Fruit fly (Drosophila melanogaster): ENCODE results near the gene RtGEF.

RtGEF gene

dm6 chr2L:20313117-20313645, 37.1 kb upstream of the RtGEF start (continued):
- peak; percentile 45 for TF ChIP-seq zf30C (GFP tag; optimal IDR thresholded peaks at IDR 0.05)
- 0 out of 3 replicates have a peak, but pooled peaks have one; percentile 7 for TF ChIP-seq ken (GFP tag; IDR thresholded peaks at IDR 0.05)
- peak; percentile 51; the same call in 1 of the 2 replicates for TF ChIP-seq vvl (GFP tag; IDR thresholded peaks at IDR 0.05)
- TF ChIP-seq ranshi (GFP tag; IDR thresholded peaks at IDR 0.05) = peak; percentile 8; the same call in 1 of the 2 replicates
- TF ChIP-seq amos (GFP tag; IDR thresholded peaks at IDR 0.05; ENCODE audit: partially characterized antibody) = no peak
- no peak for TF ChIP-seq CG12659 (GFP tag; optimal IDR thresholded peaks at IDR 0.05)
- no peak for TF ChIP-seq CG12236 (GFP tag; optimal IDR thresholded peaks at IDR 0.05)
- TF ChIP-seq phol (tag; optimal IDR thresholded peaks at IDR 0.05) = no peak
- TF ChIP-seq Awh (GFP tag; IDR thresholded peaks at IDR 0.05) = peak; percentile 75; the same call in 1 of the 2 replicates

dm6 chr2L:20314693-20315268, 35.5 kb upstream of the RtGEF start:
- no peak for TF ChIP-seq CG15696 (tag; optimal IDR thresholded peaks at IDR 0.05)
- TF ChIP-seq Nf-YC (tag; optimal IDR thresholded peaks at IDR 0.05) = no peak
- TF ChIP-seq Hmr (GFP tag; optimal IDR thresholded peaks at IDR 0.05) = peak; percentile 6
- no peak for TF ChIP-seq CG10654 (GFP tag; optimal IDR thresholded peaks at IDR 0.05)
- no peak for TF ChIP-seq CG12391 (tag; optimal IDR thresholded peaks at IDR 0.05)
- TF ChIP-seq zfh2 (GFP tag; optimal IDR thresholded peaks at IDR 0.05) = no peak
- TF ChIP-seq MBD-R2 (GFP tag; IDR thresholded peaks at IDR 0.05) = no peak
- TF ChIP-seq Scr (GFP tag; IDR thresholded peaks at IDR 0.05; ENCODE audit: partially characterized antibody) = no peak
- no peak for TF ChIP-seq her (GFP tag; optimal IDR thresholded peaks at IDR 0.05)
- TF ChIP-seq abd-A (tag; optimal IDR thresholded peaks at IDR 0.05) = peak; percentile 95
- TF ChIP-seq CG14965 (GFP tag; optimal IDR thresholded peaks at IDR 0.05; ENCODE audit: borderline replicate concordance) = no peak
- peak; percentile 98 for TF ChIP-seq CG31224 (GFP tag; IDR thresholded peaks at IDR 0.05)
- no peak for TF ChIP-seq CG34376 (GFP tag; optimal IDR thresholded peaks at IDR 0.05)
- peak; percentile 60; the same call in 2 of the 3 replicates for TF ChIP-seq sr (GFP tag; IDR thresholded peaks at IDR 0.05)
- no peak for TF ChIP-seq sens (GFP tag)
- no peak for TF ChIP-seq pb (GFP tag; optimal IDR thresholded peaks at IDR 0.05)
- no peak for TF ChIP-seq wdn (GFP tag; IDR thresholded peaks at IDR 0.05)
- TF ChIP-seq Med (GFP tag) = peak; percentile 41
- TF ChIP-seq CG14710 (tag; optimal IDR thresholded peaks at IDR 0.05) = no peak
- TF ChIP-seq zen (tag; optimal IDR thresholded peaks at IDR 0.05) = no peak
- TF ChIP-seq CG30403 (GFP tag; optimal IDR thresholded peaks at IDR 0.05) = no peak
- TF ChIP-seq mam (GFP tag; optimal IDR thresholded peaks at IDR 0.05) = no peak
- TF ChIP-seq CG9817 (tag; optimal IDR thresholded peaks at IDR 0.05) = no peak
- no peak for TF ChIP-seq CG10267 (tag; optimal IDR thresholded peaks at IDR 0.05)
- TF ChIP-seq sisA (GFP tag; IDR thresholded peaks at IDR 0.05) = no peak
- peak; percentile 76 for TF ChIP-seq ewg (GFP tag; optimal IDR thresholded peaks at IDR 0.05)
- peak; percentile 85 for TF ChIP-seq Deaf1 (tag; optimal IDR thresholded peaks at IDR 0.05)
- TF ChIP-seq CG11504 (tag; optimal IDR thresholded peaks at IDR 0.05) = peak; percentile 20
- no peak for TF ChIP-seq HmgD (GFP tag; optimal IDR thresholded peaks at IDR 0.05)
- TF ChIP-seq onecut (GFP tag; IDR thresholded peaks at IDR 0.05) = peak; percentile 40; the same call in 1 of the 2 replicates
- no peak for TF ChIP-seq CG3838 (GFP tag; optimal IDR thresholded peaks at IDR 0.05)
- no peak for TF ChIP-seq CG18011 (GFP tag; optimal IDR thresholded peaks at IDR 0.05)
- 0 out of 4 replicates have a peak, but pooled peaks have one; percentile 43 for TF ChIP-seq chinmo (GFP tag; IDR thresholded peaks at IDR 0.05; ENCODE audit: partially characterized antibody)
- TF ChIP-seq Fer1 (GFP tag; optimal IDR thresholded peaks at IDR 0.05) = peak; percentile 38
- TF ChIP-seq CG12769 (tag; optimal IDR thresholded peaks at IDR 0.05) = peak; percentile 3
- TF ChIP-seq da (GFP tag; optimal IDR thresholded peaks at IDR 0.05) = no peak
- TF ChIP-seq CG13424 (tag; optimal IDR thresholded peaks at IDR 0.05) = no peak
- no peak for TF ChIP-seq CG9876 (GFP tag; optimal IDR thresholded peaks at IDR 0.05)
- peak; percentile 75 for TF ChIP-seq CTCF (GFP tag; optimal IDR thresholded peaks at IDR 0.05)
- TF ChIP-seq scrt (GFP tag; optimal IDR thresholded peaks at IDR 0.05) = peak; percentile 78
